Worm (Caenorhabditis elegans): ENCODE results near the gene cgt-2.

DNA sequence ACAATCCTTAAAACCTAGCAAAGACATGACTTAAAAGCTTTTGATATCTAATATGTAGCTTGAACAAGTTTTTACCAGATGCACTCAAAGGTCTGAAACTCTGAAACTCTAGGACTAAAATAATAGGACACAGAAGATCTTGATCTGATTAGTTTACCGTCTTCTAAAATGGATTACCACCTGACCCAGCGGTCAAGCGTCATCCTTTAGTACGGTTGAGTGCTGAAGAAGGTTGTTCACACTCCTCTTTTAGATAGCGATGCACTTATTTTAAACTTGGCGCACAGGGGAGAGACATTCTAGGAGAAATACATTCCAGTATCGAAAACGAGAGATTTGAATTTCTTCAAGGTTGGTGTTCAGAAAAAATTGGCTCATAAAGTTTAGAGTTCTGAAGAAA lies 11.3 kb upstream of the cgt-2 start:
- TF ChIP-seq nhr-28 (tag; optimal IDR thresholded peaks at IDR 0.05) (no peak), blmp-1 (tag; optimal IDR thresholded peaks at IDR 0.05) (no peak), ztf-11 (tag; optimal IDR thresholded peaks at IDR 0.05) (no peak), snpc-4 (tag; optimal IDR thresholded peaks at IDR 0.05) (no peak), ham-2 (GFP tag; optimal IDR thresholded peaks at IDR 0.05) (no peak), lin-13 (tag; optimal IDR thresholded peaks at IDR 0.05) (no peak), mab-5 (tag; optimal IDR thresholded peaks at IDR 0.05) (no peak), nhr-76 (tag; optimal IDR thresholded peaks at IDR 0.05) (no peak), lsy-2 (tag; optimal IDR thresholded peaks at IDR 0.05) (no peak), ces-1 (GFP tag; optimal IDR thresholded peaks at IDR 0.05) (no peak), unc-62 (GFP tag; optimal IDR thresholded peaks at IDR 0.05) (no peak), unc-120 (tag; optimal IDR thresholded peaks at IDR 0.05; ENCODE audit: poor library complexity, severe bottlenecking) (no peak)
